Worm (Caenorhabditis elegans): ENCODE results near the gene clec-177.
A peak's percentile ranks its signal among the peaks of the same experiment; 100 is the strongest.
"Not testable (repeated sequence)": the region's sequence is repeated elsewhere in the genome, so short reads cannot be mapped to it uniquely, and the experiment has no call there.

DNA sequence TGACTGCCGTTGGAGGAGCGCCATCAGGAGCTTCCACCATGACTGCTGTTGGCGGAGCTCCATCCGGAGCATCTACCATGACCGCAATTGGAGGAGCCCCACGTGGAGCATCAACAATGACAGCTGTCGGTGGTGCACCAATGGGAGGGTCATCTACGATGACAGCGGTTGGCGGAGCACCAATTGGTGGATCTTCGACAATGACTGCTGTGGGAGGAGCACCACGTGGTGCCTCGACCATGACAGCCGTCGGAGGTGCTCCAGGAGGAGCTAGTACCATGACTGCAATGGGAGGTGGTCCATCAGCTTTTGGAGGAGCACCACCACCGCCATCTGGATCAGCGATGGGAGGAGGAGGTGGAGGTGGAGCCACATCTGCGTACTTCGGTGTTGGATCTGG, 30.7 kb downstream of the clec-177 start, which contains the start of gene T28H11.7:
- TF ChIP-seq med-1 (GFP tag; optimal IDR thresholded peaks at IDR 0.05; ENCODE audit: insufficient read depth); ref-1 (GFP tag; conservative IDR thresholded peaks at IDR 0.05); klf-2 (GFP tag; conservative IDR thresholded peaks at IDR 0.05); ztf-29 (GFP tag; IDR thresholded peaks at IDR 0.05); cog-1 (tag; optimal IDR thresholded peaks at IDR 0.05); flt-1 (GFP tag; IDR thresholded peaks at IDR 0.05); ztf-23 (GFP tag; IDR thresholded peaks at IDR 0.05): not testable (repeated sequence)
- TF ChIP-seq tab-1 (GFP tag; IDR thresholded peaks at IDR 0.05), result 0 out of 2 replicates have a peak, but pooled peaks have one; percentile 9

All from whole organism, midembryonic.